Fruit fly (Drosophila melanogaster) whole organism, embryonic: Measurements from ENCODE around the gene CG8042.

Experiments
- Ada2b ChIP-seq: fragments of 200-800 bp; sonication (Bioruptor generic); IDR thresholded peaks from 2 replicates; pipeline ENCODE4 v1.3.6; 2022; ENCODE audit warnings: missing biosample characterization, missing genetic modification characterization
- Antp ChIP-seq: fragments of 200-800 bp; sonication (Bioruptor generic); optimal IDR thresholded peaks from 3 replicates; lab custom pipeline; 2016; ENCODE audit warnings: missing biosample characterization, missing genetic modification characterization
- Asciz ChIP-seq: fragments of 200-800 bp; sonication (Bioruptor generic); optimal IDR thresholded peaks from 2 replicates; lab custom pipeline; 2017; ENCODE audit warnings: missing biosample characterization, mild to moderate bottlenecking, missing genetic modification characterization, missing genetic modification reagents
- Awh ChIP-seq: fragments of 200-800 bp; sonication (Bioruptor generic); IDR thresholded peaks from 2 replicates; pipeline ENCODE4, ENCODE4 v1.3.6; 2022; ENCODE audit warnings: missing biosample characterization, missing genetic modification characterization
- Bdp1 ChIP-seq: fragments of 200-800 bp; sonication (Bioruptor generic); optimal IDR thresholded peaks from 3 replicates; lab custom pipeline; 2016; ENCODE audit warnings: missing biosample characterization, missing genetic modification characterization
- CG10209 ChIP-seq: fragments of 200-800 bp; sonication (Bioruptor generic); optimal IDR thresholded peaks from 3 replicates; lab custom pipeline; 2017; ENCODE audit warnings: missing biosample characterization, mild to moderate bottlenecking, missing genetic modification characterization, missing genetic modification reagents
- CG10321 ChIP-seq: fragments of 200-800 bp; sonication (Bioruptor generic); IDR thresholded peaks from 2 replicates; pipeline ENCODE4 v1.3.6; 2022; ENCODE audit warnings: missing biosample characterization, missing genetic modification characterization
- CG10543 ChIP-seq: fragments of 200-800 bp; sonication (Bioruptor generic); optimal IDR thresholded peaks from 3 replicates; lab custom pipeline; 2017; ENCODE audit warnings: missing biosample characterization, mild to moderate bottlenecking, missing genetic modification characterization, moderate library complexity
- CG12071 ChIP-seq: fragments of 200-800 bp; sonication (Bioruptor generic); optimal IDR thresholded peaks from 3 replicates; lab custom pipeline; 2018; ENCODE audit warnings: missing biosample characterization, mild to moderate bottlenecking, missing genetic modification characterization
- CG13287 ChIP-seq: fragments of 200-800 bp; sonication (Bioruptor generic); IDR thresholded peaks from 2 replicates; pipeline ENCODE4 v1.3.6; 2022; ENCODE audit warnings: missing biosample characterization, missing genetic modification characterization; ENCODE audit not compliant: partially characterized antibody
- CG13894 ChIP-seq: fragments of 200-800 bp; sonication (Bioruptor generic); optimal IDR thresholded peaks from 3 replicates; lab custom pipeline; 2018; ENCODE audit warnings: missing biosample characterization, mild to moderate bottlenecking, missing genetic modification characterization, moderate library complexity
- CG14014 ChIP-seq: fragments of 200-800 bp; sonication (Bioruptor generic); IDR thresholded peaks from 2 replicates; pipeline ENCODE4 v1.3.6; 2022; ENCODE audit warnings: missing biosample characterization, missing genetic modification characterization
- CG14667 ChIP-seq: fragments of 200-800 bp; sonication (Bioruptor generic); IDR thresholded peaks from 2 replicates; pipeline ENCODE4 v1.3.6; 2022; ENCODE audit warnings: missing biosample characterization, missing genetic modification characterization
- CG14965 ChIP-seq: fragments of 200-800 bp; sonication (Bioruptor generic); optimal IDR thresholded peaks from 2 replicates; lab custom pipeline; 2016; ENCODE audit warnings: missing biosample characterization, missing genetic modification characterization, borderline replicate concordance
- CG15011 ChIP-seq: fragments of 200-800 bp; sonication (Bioruptor generic); optimal IDR thresholded peaks from 3 replicates; lab custom pipeline; 2018; ENCODE audit warnings: missing biosample characterization, mild to moderate bottlenecking, missing genetic modification characterization
- CG15269 ChIP-seq: fragments of 200-800 bp; sonication (Bioruptor generic); optimal IDR thresholded peaks from 2 replicates; lab custom pipeline; 2018; ENCODE audit warnings: missing biosample characterization, mild to moderate bottlenecking, missing genetic modification characterization, moderate library complexity
- CG15514 ChIP-seq: fragments of 200-800 bp; sonication (Bioruptor generic); optimal IDR thresholded peaks from 3 replicates; lab custom pipeline; 2017; ENCODE audit warnings: missing biosample characterization, missing genetic modification characterization, mild to moderate bottlenecking, moderate library complexity, missing genetic modification reagents
- CG16779 ChIP-seq: fragments of 200-800 bp; sonication (Bioruptor generic); IDR thresholded peaks from 2 replicates; pipeline ENCODE4 v1.3.6; 2022; ENCODE audit warnings: missing biosample characterization, missing genetic modification characterization
- CG17385 ChIP-seq: fragments of 200-800 bp; sonication (Bioruptor generic); optimal IDR thresholded peaks from 3 replicates; lab custom pipeline; 2018; ENCODE audit warnings: missing biosample characterization, mild to moderate bottlenecking, missing genetic modification characterization
- CG17568 ChIP-seq: fragments of 200-800 bp; sonication (Bioruptor generic); optimal IDR thresholded peaks from 2 replicates; lab custom pipeline; 2018; ENCODE audit warnings: missing biosample characterization, mild to moderate bottlenecking, missing genetic modification characterization, moderate library complexity
- CG18476 ChIP-seq: fragments of 200-800 bp; sonication (Bioruptor generic); optimal IDR thresholded peaks from 2 replicates; lab custom pipeline; 2016; ENCODE audit warnings: missing biosample characterization, mild to moderate bottlenecking, missing genetic modification characterization
- CG18599 ChIP-seq: fragments of 200-800 bp; sonication (Bioruptor generic); optimal IDR thresholded peaks from 3 replicates; lab custom pipeline; 2017; ENCODE audit warnings: missing biosample characterization, missing genetic modification characterization, mild to moderate bottlenecking, moderate library complexity, missing genetic modification reagents
- CG2678 ChIP-seq: fragments of 200-800 bp; sonication (Bioruptor generic); optimal IDR thresholded peaks from 3 replicates; lab custom pipeline; 2019; ENCODE audit warnings: missing biosample characterization, mild to moderate bottlenecking, missing genetic modification characterization, moderate library complexity
- CG34376 ChIP-seq: fragments of 200-800 bp; sonication (Bioruptor generic); optimal IDR thresholded peaks from 2 replicates; lab custom pipeline; 2018; ENCODE audit warnings: missing biosample characterization, mild to moderate bottlenecking, missing genetic modification characterization
- CG4820 ChIP-seq: fragments of 200-800 bp; sonication (Bioruptor generic); optimal IDR thresholded peaks from 3 replicates; lab custom pipeline; 2016; ENCODE audit warnings: missing biosample characterization, missing genetic modification characterization
- CG5953 ChIP-seq: fragments of 200-800 bp; sonication (Bioruptor generic); IDR thresholded peaks from 2 replicates; pipeline ENCODE4 v1.3.6; 2022; ENCODE audit warnings: missing biosample characterization, missing genetic modification characterization
- CG7556 ChIP-seq: fragments of 200-800 bp; sonication (Bioruptor generic); optimal IDR thresholded peaks from 2 replicates; lab custom pipeline; 2017; ENCODE audit warnings: missing biosample characterization, mild to moderate bottlenecking, missing genetic modification characterization
- CG8924 ChIP-seq: fragments of 200-800 bp; optimal IDR thresholded peaks from 3 replicates; lab custom pipeline; 2019; ENCODE audit warnings: missing biosample characterization, mild to moderate bottlenecking, missing genetic modification characterization, moderate library complexity
- GATAe ChIP-seq: fragments of 200-800 bp; sonication (Bioruptor generic); conservative IDR thresholded peaks from 2 replicates; pipeline ENCODE4 v1.3.6; 2022; ENCODE audit warnings: missing biosample characterization, missing genetic modification characterization
- Lim3 ChIP-seq: fragments of 200-800 bp; sonication (Bioruptor generic); IDR thresholded peaks from 2 replicates; pipeline ENCODE4 v1.3.6; 2022; ENCODE audit warnings: missing biosample characterization, missing genetic modification characterization
- Meics ChIP-seq: fragments of 200-800 bp; sonication (Bioruptor generic); optimal IDR thresholded peaks from 2 replicates; lab custom pipeline; 2017; ENCODE audit warnings: missing biosample characterization, mild to moderate bottlenecking, missing genetic modification characterization
- Nf-YB ChIP-seq: fragments of 200-800 bp; sonication (Bioruptor generic); optimal IDR thresholded peaks from 3 replicates; lab custom pipeline; 2019; ENCODE audit warnings: missing biosample characterization, mild to moderate bottlenecking, missing genetic modification characterization, moderate library complexity
- Nf-YC ChIP-seq: fragments of 200-800 bp; optimal IDR thresholded peaks from 3 replicates; lab custom pipeline; 2019; ENCODE audit warnings: missing biosample characterization, mild to moderate bottlenecking, missing genetic modification characterization, moderate library complexity
- Rfx ChIP-seq: fragments of 200-800 bp; sonication (Bioruptor generic); IDR thresholded peaks from 2 replicates; pipeline ENCODE4 v1.3.6; 2022; ENCODE audit warnings: missing biosample characterization, missing genetic modification characterization
- Vsx1 ChIP-seq: fragments of 200-800 bp; sonication (Bioruptor generic); optimal IDR thresholded peaks from 2 replicates; lab custom pipeline; 2017; ENCODE audit warnings: missing biosample characterization, mild to moderate bottlenecking, missing genetic modification characterization, missing genetic modification reagents
- ato ChIP-seq: fragments of 200-800 bp; sonication (Bioruptor generic); IDR thresholded peaks from 2 replicates; pipeline ENCODE4 v1.3.6; 2022; ENCODE audit warnings: missing biosample characterization, missing genetic modification characterization; ENCODE audit not compliant: partially characterized antibody
- corto ChIP-seq: fragments of 200-800 bp; sonication (Bioruptor generic); optimal IDR thresholded peaks from 2 replicates; lab custom pipeline; 2016; ENCODE audit warnings: missing biosample characterization, mild to moderate bottlenecking, missing genetic modification characterization, moderate library complexity
- crol ChIP-seq: fragments of 200-800 bp; sonication (Bioruptor generic); IDR thresholded peaks from 2 replicates; pipeline ENCODE4 v1.3.6; 2022; ENCODE audit warnings: missing biosample characterization, missing genetic modification characterization
- ems ChIP-seq: fragments of 200-800 bp; sonication (Bioruptor generic); optimal IDR thresholded peaks from 3 replicates; lab custom pipeline; 2016; ENCODE audit warnings: missing biosample characterization, missing genetic modification characterization
- exex ChIP-seq: fragments of 200-800 bp; sonication (Bioruptor generic); optimal IDR thresholded peaks from 4 replicates; lab custom pipeline; 2018; ENCODE audit warnings: missing biosample characterization, mild to moderate bottlenecking, missing genetic modification characterization, moderate library complexity
- grn ChIP-seq: fragments of 200-800 bp; sonication (Bioruptor generic); optimal IDR thresholded peaks from 3 replicates; lab custom pipeline; 2017; ENCODE audit warnings: missing biosample characterization, missing genetic modification characterization
- gro ChIP-seq: fragments of 200-800 bp; sonication (Bioruptor generic); optimal IDR thresholded peaks from 2 replicates; lab custom pipeline; 2016; ENCODE audit warnings: missing biosample characterization, missing genetic modification characterization
- lbe ChIP-seq: fragments of 200-800 bp; sonication (Bioruptor generic); optimal IDR thresholded peaks from 2 replicates; lab custom pipeline; 2016; ENCODE audit warnings: missing biosample characterization, mild to moderate bottlenecking, missing genetic modification characterization
- mirr ChIP-seq: fragments of 200-800 bp; sonication (Bioruptor generic); optimal IDR thresholded peaks from 3 replicates; lab custom pipeline; 2018; ENCODE audit warnings: missing biosample characterization, mild to moderate bottlenecking, missing genetic modification characterization
- sd ChIP-seq: fragments of 200-800 bp; sonication (Bioruptor generic); optimal IDR thresholded peaks from 3 replicates; lab custom pipeline; 2018; ENCODE audit warnings: missing biosample characterization, mild to moderate bottlenecking, missing genetic modification characterization, moderate library complexity
- sna ChIP-seq: fragments of 200-800 bp; sonication (Bioruptor generic); IDR thresholded peaks from 2 replicates; pipeline ENCODE4 v1.3.6; 2022; ENCODE audit warnings: missing biosample characterization, missing genetic modification characterization; ENCODE audit not compliant: partially characterized antibody
- sug ChIP-seq: fragments of 200-800 bp; optimal IDR thresholded peaks from 2 replicates; lab custom pipeline; 2019; ENCODE audit warnings: missing biosample characterization, mild to moderate bottlenecking, missing genetic modification characterization, moderate library complexity
- toy ChIP-seq: fragments of 200-800 bp; sonication (Bioruptor generic); IDR thresholded peaks from 2 replicates; pipeline ENCODE4 v1.3.6; 2022; ENCODE audit warnings: missing biosample characterization, missing genetic modification characterization
- wor ChIP-seq: fragments of 200-800 bp; sonication (Bioruptor generic); IDR thresholded peaks from 2 replicates; pipeline ENCODE4 v1.3.6; 2022; ENCODE audit warnings: missing biosample characterization, missing genetic modification characterization

The CG8042 gene

DNA sequence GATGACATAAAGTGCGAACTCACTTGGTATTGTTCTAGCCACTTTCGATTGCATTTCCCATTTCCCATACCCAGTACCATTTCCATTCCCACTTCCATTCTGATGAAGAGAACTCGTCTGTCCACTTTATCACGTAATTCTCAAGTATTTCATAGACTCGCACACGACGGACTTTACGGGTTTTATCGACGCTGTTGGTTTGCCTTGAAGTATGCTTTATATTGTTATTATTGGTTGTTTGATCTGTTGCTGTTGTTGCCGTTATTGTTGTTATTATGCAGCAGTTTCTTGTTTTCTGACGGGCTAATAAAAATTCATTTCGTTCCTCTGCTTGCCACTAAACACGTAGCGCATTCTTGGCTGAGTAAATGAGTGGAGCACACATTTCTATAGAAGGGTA is 22.2 kb downstream of the CG8042 start (continued):
- TF ChIP-seq Ada2b (GFP tag; lab: Robert Waterston, UW) (no peak), crol (GFP tag; lab: Robert Waterston, UW) (no peak), Asciz (GFP tag; lab: Kevin White, UChicago) (no peak), Meics (GFP tag; lab: Kevin White, UChicago) (no peak)
- TF ChIP-seq, all 482 proteins: peak for 8

DNA sequence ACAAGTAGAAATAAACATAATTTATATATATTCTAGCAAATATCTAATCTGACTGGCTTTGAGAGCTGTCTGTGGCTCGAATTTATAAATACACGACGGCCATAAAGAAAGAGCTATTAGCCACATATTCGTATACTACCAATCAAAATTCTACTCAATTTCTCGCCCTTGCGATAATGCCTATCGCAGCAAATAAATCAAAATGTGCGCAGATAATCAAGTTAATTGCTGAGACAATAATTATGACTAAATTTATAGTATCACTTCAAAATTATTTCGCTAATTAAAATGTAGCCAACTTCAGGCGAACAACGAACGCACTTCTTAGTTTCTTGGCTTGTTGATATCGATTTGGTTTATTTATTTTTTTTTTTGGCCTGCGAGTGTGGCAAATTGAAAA is 22.9 kb downstream of the CG8042 start:
- TF ChIP-seq CG5953 (GFP tag; lab: Robert Waterston, UW) (no peak), CG15011 (GFP tag; lab: Kevin White, UChicago) (no peak), CG13287 (GFP tag; lab: Robert Waterston, UW) (no peak), sug (tag; lab: Kevin White, UChicago) (peak; percentile 56), CG10209 (GFP tag; lab: Kevin White, UChicago) (no peak), CG7556 (GFP tag; lab: Kevin White, UChicago) (no peak), lbe (GFP tag; lab: Kevin White, UChicago) (peak; percentile 16), CG10543 (GFP tag; lab: Kevin White, UChicago) (peak; percentile 10), CG14667 (no peak), exex (peak; percentile 100), Lim3 (GFP tag; lab: Robert Waterston, UW) (no peak), corto (peak; percentile 23), ato (no peak), sna (GFP tag; lab: Robert Waterston, UW) (no peak), wor (GFP tag; lab: Robert Waterston, UW) (no peak), gro (GFP tag; lab: Kevin White, UChicago) (peak; percentile 79), Nf-YB (GFP tag; lab: Kevin White, UChicago) (peak; percentile 43), sd (tag; lab: Kevin White, UChicago) (peak; percentile 65), Nf-YC (tag; lab: Kevin White, UChicago) (no peak), CG34376 (peak; percentile 90), CG8924 (no peak), Vsx1 (peak; percentile 66), Antp (GFP tag; lab: Kevin White, UChicago) (no peak), CG14014 (GFP tag; lab: Robert Waterston, UW) (no peak), mirr (GFP tag; lab: Kevin White, UChicago) (peak; percentile 95), ems (GFP tag; lab: Kevin White, UChicago) (no peak), Bdp1 (no peak), CG15269 (tag; lab: Kevin White, UChicago) (no peak), CG17568 (peak; percentile 10), CG17385 (GFP tag; lab: Kevin White, UChicago) (no peak), toy (GFP tag; lab: Robert Waterston, UW) (no peak), grn (GFP tag; lab: Kevin White, UChicago) (peak; percentile 89), CG18476 (no peak), CG12071 (GFP tag; lab: Kevin White, UChicago) (no peak), CG13894 (peak; percentile 7), Rfx (GFP tag; lab: Robert Waterston, UW) (no peak), CG16779 (GFP tag; lab: Robert Waterston, UW) (no peak), CG18599 (GFP tag; lab: Kevin White, UChicago) (peak; percentile 65), CG2678 (tag; lab: Kevin White, UChicago) (peak; percentile 10), CG14965 (GFP tag; lab: Kevin White, UChicago) (no peak), CG10321 (no peak), CG15514 (GFP tag; lab: Kevin White, UChicago) (no peak), GATAe (GFP tag; lab: Robert Waterston, UW) (0 out of 2 replicates have a peak, but pooled peaks have one; percentile 16), CG4820 (GFP tag; lab: Kevin White, UChicago) (no peak), Awh (GFP tag; lab: Robert Waterston, UW) (no peak)
